Worm (Caenorhabditis elegans): ENCODE results near the gene inx-6.

- TF ChIP-seq W03F9.2 (tag; optimal IDR thresholded peaks at IDR 0.05) (no peak), him-1 (tag; optimal IDR thresholded peaks at IDR 0.05) (no peak), dao-5 (tag; optimal IDR thresholded peaks at IDR 0.05) (no peak)
Observed at ce11 chrIV:12781804-12782449, 35.5 kb downstream of the inx-6 start.

All from whole organism, L4/young adult.